Worm (Caenorhabditis elegans): ENCODE data around the gene ZK688.1.

ce11 chrIII:7933235-7933634 is 23.9 kb downstream of the ZK688.1 start, which contains the start of gene ran-2:
- no peak for TF ChIP-seq R02D3.7 (tag; optimal IDR thresholded peaks at IDR 0.05)
- TF ChIP-seq ztf-11 (tag; optimal IDR thresholded peaks at IDR 0.05), result no peak
- TF ChIP-seq ZK546.5 (tag; optimal IDR thresholded peaks at IDR 0.05), result no peak
- TF ChIP-seq mdl-1 (tag; optimal IDR thresholded peaks at IDR 0.05), result no peak

Measured in whole organism, L2 larva.